Worm (Caenorhabditis elegans) whole organism, L3 larva: ENCODE results near the gene vps-22.

Experiments
- eor-1 ChIP-seq, 2 experiments: fragments of 150-350 bp; optimal IDR thresholded peaks; 2 replicates each; lab custom pipeline; 2014 to 2018; ENCODE audit warnings: missing biosample characterization in 2 of 2, missing genetic modification characterization in 2 of 2
- jun-1 ChIP-seq: fragments of 150-350 bp; optimal IDR thresholded peaks from 2 replicates; lab custom pipeline; 2014; ENCODE audit warnings: missing biosample characterization, missing genetic modification reagents, missing genetic modification characterization
- lin-39 ChIP-seq: fragments of 150-350 bp; optimal IDR thresholded peaks from 2 replicates; lab custom pipeline; 2018; ENCODE audit warnings: missing biosample characterization, missing genetic modification reagents, missing genetic modification characterization
- nhr-25 ChIP-seq: sonication (generic microtip); optimal IDR thresholded peaks from 2 replicates; lab custom pipeline; 2017; ENCODE audit warnings: missing biosample characterization, missing genetic modification characterization
- skn-1 ChIP-seq: fragments of 150-350 bp; optimal IDR thresholded peaks from 2 replicates; lab custom pipeline; 2014; ENCODE audit warnings: missing biosample characterization, missing genetic modification characterization
- ztf-11 ChIP-seq: fragments of 150-350 bp; optimal IDR thresholded peaks from 2 replicates; lab custom pipeline; 2014; ENCODE audit warnings: missing biosample characterization, missing genetic modification characterization

- no peak for TF ChIP-seq ztf-11 (tag; lab: Kevin White, UChicago)
- no peak for TF ChIP-seq lin-39
- TF ChIP-seq jun-1 (tag; lab: Kevin White, UChicago): no peak
- TF ChIP-seq skn-1 (tag; lab: Kevin White, UChicago): no peak
- no peak for TF ChIP-seq eor-1 (tag; optimal IDR thresholded peaks at IDR 0.05; lab: Kevin White, UChicago)
- TF ChIP-seq nhr-25 (tag; lab: Kevin White, UChicago): no peak
Measured at ce11 chrIII:5008730-5009129, 46.4 kb upstream of the vps-22 start, which contains the start of gene R144.11.
